Worm (Caenorhabditis elegans): ENCODE data around the gene dsh-1.

dsh-1 gene

DNA sequence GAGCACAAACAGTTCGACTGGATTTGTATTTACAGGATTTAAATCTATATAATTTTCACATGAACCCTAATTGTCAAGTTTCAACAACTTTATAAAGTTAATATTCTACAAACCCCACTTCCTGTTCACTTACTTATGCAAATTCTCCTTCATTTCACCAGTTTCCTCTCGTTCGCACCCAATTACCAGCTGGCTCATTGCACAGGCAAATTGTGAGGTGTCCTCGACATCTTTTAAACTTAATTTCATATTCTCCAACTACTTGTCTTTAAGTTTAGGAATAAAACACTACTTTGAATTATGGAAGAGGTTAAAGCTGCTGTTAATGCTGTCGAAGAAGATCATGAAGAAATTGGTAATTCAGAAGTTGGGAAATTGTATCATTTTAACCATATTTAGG lies 52.7 kb downstream of the dsh-1 start, which contains the start of gene C27D6.1:
Gene C27D6.1 (plus strand): TSS at position 301 of the 400 bp plus-strand sequence.
- TF ChIP-seq unc-62 (GFP tag; optimal IDR thresholded peaks at IDR 0.05 in 1 of 2) (peak in 1 of 2 experiments; percentile 74), unc-62 (tag; optimal IDR thresholded peaks at IDR 0.05) (no peak), hmg-1.1 (GFP tag; IDR thresholded peaks at IDR 0.05) (no peak), zfp-3 (GFP tag; conservative IDR thresholded peaks at IDR 0.05) (no peak), dmd-8 (GFP tag; IDR thresholded peaks at IDR 0.05) (no peak), aha-1 (tag) (peak; percentile 5), set-16 (GFP tag; IDR thresholded peaks at IDR 0.05) (no peak)

DNA sequence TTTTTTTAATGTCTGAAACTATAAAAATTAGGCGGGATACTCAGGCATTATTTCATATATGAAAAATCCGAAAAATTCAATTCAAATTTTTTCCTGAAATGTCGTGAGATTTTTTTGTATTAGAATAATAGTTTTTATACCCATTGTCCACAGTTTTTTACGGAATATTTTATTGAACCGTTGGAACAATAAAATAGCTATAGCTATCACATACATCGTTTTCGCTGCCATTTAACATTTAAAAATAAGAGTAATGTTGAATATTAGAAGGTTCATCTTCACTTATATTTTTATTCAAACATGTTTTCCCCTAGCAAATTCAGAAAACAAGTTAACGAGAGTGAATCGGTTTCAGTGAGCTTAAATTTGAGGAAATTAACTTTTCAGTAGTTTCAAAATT lies 53.6 kb downstream of the dsh-1 start, which contains the start of gene C27D6.15:
Gene C27D6.15 (plus strand): TSS at position 301 of the 400 bp plus-strand sequence.
- no peak for TF ChIP-seq madf-9 (GFP tag; conservative IDR thresholded peaks at IDR 0.05)
- no peak for TF ChIP-seq Y48G9A.11 (GFP tag; IDR thresholded peaks at IDR 0.05)
- TF ChIP-seq daf-8 (GFP tag; IDR thresholded peaks at IDR 0.05) = no peak
- no peak for TF ChIP-seq pqm-1 (tag; optimal IDR thresholded peaks at IDR 0.05)
- no peak for TF ChIP-seq zfp-2 (tag; optimal IDR thresholded peaks at IDR 0.05)
- no peak for TF ChIP-seq ztf-11 (tag; optimal IDR thresholded peaks at IDR 0.05)
- no peak for TF ChIP-seq ces-1 (GFP tag; optimal IDR thresholded peaks at IDR 0.05)

DNA sequence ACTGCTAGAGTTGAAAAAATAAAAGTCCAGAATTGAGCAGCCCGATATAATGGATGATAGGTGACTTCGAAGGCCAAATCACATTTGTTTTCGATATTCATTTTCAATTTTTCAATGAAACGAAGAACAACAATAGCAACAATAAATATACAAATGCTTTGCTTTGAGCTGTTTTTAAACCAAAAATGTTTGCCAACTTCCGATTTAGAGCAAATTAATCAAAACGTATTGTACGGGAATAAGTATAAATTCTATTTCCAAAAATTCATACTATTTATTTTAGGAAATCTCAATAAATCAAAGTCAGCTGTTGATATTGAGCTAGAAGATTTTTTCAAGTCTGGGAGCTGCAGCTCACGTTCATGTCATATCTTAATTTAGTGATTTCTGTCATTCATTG lies 54.3 kb downstream of the dsh-1 start, which contains the start of gene srb-1:
Gene srb-1 (minus strand): TSS at position 101 of the 400 bp plus-strand sequence.
- TF ChIP-seq fkh-10 (GFP tag; optimal IDR thresholded peaks at IDR 0.05) (no peak), unc-62 (GFP tag; optimal IDR thresholded peaks at IDR 0.05 in 1 of 2) (peak in 1 of 2 experiments; percentile 15), unc-62 (tag; optimal IDR thresholded peaks at IDR 0.05) (no peak)

DNA sequence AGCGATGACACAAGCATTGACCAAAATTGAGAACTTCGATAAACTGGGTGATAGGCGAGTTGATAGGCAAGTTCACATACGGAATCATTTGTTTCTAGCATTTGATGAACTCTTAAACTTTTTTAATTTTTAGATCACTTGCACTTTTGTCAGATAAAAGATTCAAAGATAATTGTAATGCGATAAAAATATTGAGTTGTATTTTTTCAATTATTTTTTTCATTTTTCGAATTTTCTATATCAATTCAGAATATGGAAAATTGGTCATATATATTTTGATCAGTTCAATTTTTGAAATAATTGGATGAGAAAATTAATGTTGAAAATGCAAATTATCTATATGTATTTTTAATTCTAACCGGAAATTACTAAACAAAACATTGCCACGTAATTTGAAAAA lies 58.4 kb downstream of the dsh-1 start, which contains the start of gene srb-3:
Gene srb-3 (minus strand): TSS at position 101 of the 400 bp plus-strand sequence.
- TF ChIP-seq php-3 (GFP tag; IDR thresholded peaks at IDR 0.05) = no peak
- TF ChIP-seq saeg-2 (GFP tag; IDR thresholded peaks at IDR 0.05) = no peak
- TF ChIP-seq F44E2.7 (GFP tag; IDR thresholded peaks at IDR 0.05) = no peak
- TF ChIP-seq ceh-44 (GFP tag; IDR thresholded peaks at IDR 0.05) = no peak
- TF ChIP-seq attf-4 (tag; optimal IDR thresholded peaks at IDR 0.05) = no peak
- TF ChIP-seq fos-1 (tag; optimal IDR thresholded peaks at IDR 0.05) = no peak

All from whole organism, L4 larva.